Fruit fly (Drosophila melanogaster): ENCODE results near the gene dsh.

- TF ChIP-seq ttk (optimal IDR thresholded peaks at IDR 0.05) = no peak
- no peak for TF ChIP-seq h (optimal IDR thresholded peaks at IDR 0.05)
- TF ChIP-seq insv (optimal IDR thresholded peaks at IDR 0.05) = no peak
- TF ChIP-seq Myc (optimal IDR thresholded peaks at IDR 0.05) = no peak
Measured at dm6 chrX:11340719-11341322, 14.9 kb upstream of the dsh start.
